Worm (Caenorhabditis elegans) whole organism, late embryonic: ENCODE data around the gene lgc-55.

Source experiments
- ceh-2 ChIP-seq: sonication (generic microtip); optimal IDR thresholded peaks from 2 replicates; lab custom pipeline; 2016; ENCODE audit warnings: missing genotype, missing genetic modification characterization, missing compliant biosample characterization
- ceh-24 ChIP-seq: sonication (generic microtip); optimal IDR thresholded peaks from 2 replicates; lab custom pipeline; 2016; ENCODE audit warnings: mild to moderate bottlenecking, missing genetic modification characterization, missing compliant biosample characterization
- fkh-10 ChIP-seq: fragments of 150-350 bp; optimal IDR thresholded peaks from 2 replicates; lab custom pipeline; 2014; ENCODE audit warnings: missing biosample characterization, missing genetic modification reagents, missing genetic modification characterization
- nfya-1 ChIP-seq: sonication (generic microtip); optimal IDR thresholded peaks from 2 replicates; lab custom pipeline; 2017; ENCODE audit warnings: missing genetic modification characterization, mild to moderate bottlenecking, missing compliant biosample characterization, antibody characterized with exemption, moderate library complexity
- odd-2 ChIP-seq: sonication (generic microtip); optimal IDR thresholded peaks from 2 replicates; lab custom pipeline; 2017; ENCODE audit warnings: antibody characterized with exemption, mild to moderate bottlenecking, missing genetic modification characterization, missing compliant biosample characterization
- pha-4 ChIP-seq: fragments of 150-350 bp; optimal IDR thresholded peaks from 2 replicates; lab custom pipeline; 2018; ENCODE audit warnings: missing biosample characterization, missing genetic modification reagents, missing genetic modification characterization
- ref-2 ChIP-seq: sonication (generic microtip); optimal IDR thresholded peaks from 2 replicates; lab custom pipeline; 2016; ENCODE audit warnings: missing genetic modification characterization, missing compliant biosample characterization

DNA sequence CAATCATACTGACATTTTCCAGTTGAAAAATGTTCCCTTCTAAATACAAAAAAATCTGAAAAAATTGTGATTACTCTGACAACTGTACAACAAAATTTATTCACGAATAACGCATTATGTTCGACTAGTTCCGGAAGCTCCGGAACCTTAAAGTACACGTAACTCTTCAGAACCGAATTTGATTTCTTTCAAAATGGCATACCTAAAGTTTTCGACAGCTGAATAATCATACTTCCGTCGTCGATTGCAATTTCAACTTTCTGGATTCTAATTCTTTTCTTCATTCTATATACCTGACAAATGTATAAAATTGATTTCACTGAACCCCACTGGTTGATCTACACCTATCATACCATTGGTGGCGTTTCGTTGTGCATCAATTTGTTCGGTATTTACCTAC is 35.2 kb upstream of the lgc-55 start, which contains the start of gene sri-67:
- TF ChIP-seq fkh-10 (no peak), odd-2 (tag; lab: Kevin White, UChicago) (no peak), ceh-2 (tag; lab: Kevin White, UChicago) (no peak), ceh-24 (no peak), pha-4 (tag; lab: Kevin White, UChicago) (no peak), nfya-1 (tag; lab: Kevin White, UChicago) (no peak), ref-2 (tag; lab: Kevin White, UChicago) (no peak)
